Worm (Caenorhabditis elegans) whole organism, L1 larva: ENCODE measurements around the gene F18C5.5.

Source experiments
- C16A3.4 ChIP-seq: fragments of 150-350 bp; optimal IDR thresholded peaks from 2 replicates; lab custom pipeline; 2014; ENCODE audit warnings: missing biosample characterization, missing genetic modification characterization
- F16B12.6 ChIP-seq: fragments of 150-350 bp; optimal IDR thresholded peaks from 2 replicates; lab custom pipeline; 2014; ENCODE audit warnings: missing biosample characterization, missing genetic modification characterization
- aha-1 ChIP-seq: fragments of 150-350 bp; optimal IDR thresholded peaks from 2 replicates; lab custom pipeline; 2014; ENCODE audit warnings: missing biosample characterization, missing genetic modification characterization
- alr-1 ChIP-seq: fragments of 200-800 bp; sonication (Bioruptor generic); optimal IDR thresholded peaks from 2 replicates; lab custom pipeline; 2018; ENCODE audit warnings: borderline replicate concordance, mild to moderate bottlenecking, missing genetic modification characterization, missing compliant biosample characterization
- ceh-8 ChIP-seq: fragments of 200-800 bp; sonication (Bioruptor generic); optimal IDR thresholded peaks from 2 replicates; lab custom pipeline; 2018; ENCODE audit warnings: mild to moderate bottlenecking, missing genetic modification characterization, moderate library complexity, missing compliant biosample characterization
- ceh-82 ChIP-seq, 3 experiments: fragments of 150-350 bp in 1 of 3; sonication (generic microtip) in 2 of 3; optimal IDR thresholded peaks; 2 replicates each; lab custom pipeline; 2014 to 2017; ENCODE audit warnings: missing biosample characterization in 3 of 3, missing genetic modification characterization in 3 of 3
- ceh-90 ChIP-seq: sonication (generic microtip); optimal IDR thresholded peaks from 2 replicates; lab custom pipeline; 2016; ENCODE audit warnings: missing genetic modification characterization, missing compliant biosample characterization
- ces-1 ChIP-seq: fragments of 150-350 bp; optimal IDR thresholded peaks from 2 replicates; lab custom pipeline; 2014; ENCODE audit warnings: missing biosample characterization, missing genetic modification reagents, missing genetic modification characterization
- dpl-1 ChIP-seq, 3 experiments: fragments of 150-350 bp in 2 of 3; sonication (generic microtip) in 1 of 3; optimal IDR thresholded peaks; 2 replicates each; lab custom pipeline; 2014 to 2017; ENCODE audit warnings: missing biosample characterization in 3 of 3, missing genetic modification characterization in 3 of 3, missing genetic modification reagents in 3 of 3
- efl-1 ChIP-seq, 4 experiments: fragments of 150-350 bp; optimal IDR thresholded peaks in 3 of 4; peaks in 1 of 4; 1 replicate in 1 of 4; 2 replicates in 3 of 4; lab custom pipeline; 2014; ENCODE audit warnings: missing biosample characterization in 2 of 4, missing genetic modification characterization in 2 of 4, missing genetic modification reagents in 2 of 4
- efl-3 ChIP-seq: fragments of 200-800 bp; sonication (Bioruptor generic); optimal IDR thresholded peaks from 2 replicates; lab custom pipeline; 2018; ENCODE audit warnings: mild to moderate bottlenecking, missing genetic modification characterization, missing compliant biosample characterization
- elt-3 ChIP-seq, 6 experiments: fragments of 150-350 bp in 1 of 6; sonication (generic microtip); optimal IDR thresholded peaks; 2 replicates each; lab custom pipeline; 2017 to 2018; ENCODE audit warnings: missing biosample characterization in 6 of 6, missing genetic modification characterization in 6 of 6, inconsistent platforms in 1 of 6
- ets-5 ChIP-seq: fragments of 200-800 bp; sonication (Bioruptor generic); IDR thresholded peaks from 2 replicates; pipeline ENCODE4 v1.3.6; 2022; ENCODE audit warnings: missing genetic modification characterization, missing compliant biosample characterization
- fkh-10 ChIP-seq: sonication (generic microtip); optimal IDR thresholded peaks from 2 replicates; lab custom pipeline; 2017; ENCODE audit warnings: missing biosample characterization, missing genetic modification reagents, missing genetic modification characterization
- fkh-4 ChIP-seq: sonication (generic microtip); optimal IDR thresholded peaks from 2 replicates; lab custom pipeline; 2016; ENCODE audit warnings: missing compliant biosample characterization, missing genetic modification characterization, borderline replicate concordance
- fkh-8 ChIP-seq: sonication (generic microtip); optimal IDR thresholded peaks from 2 replicates; lab custom pipeline; 2016; ENCODE audit warnings: mild to moderate bottlenecking, missing genetic modification characterization, missing compliant biosample characterization
- grh-1 ChIP-seq: fragments of 200-800 bp; sonication (Bioruptor generic); IDR thresholded peaks from 2 replicates; pipeline ENCODE4 v1.3.6; 2022; ENCODE audit warnings: missing genetic modification reagents, missing genetic modification characterization, missing compliant biosample characterization
- irx-1 ChIP-seq: sonication (generic microtip); optimal IDR thresholded peaks from 2 replicates; lab custom pipeline; 2016; ENCODE audit warnings: missing genetic modification characterization, missing compliant biosample characterization
- lin-13 ChIP-seq: fragments of 150-350 bp; optimal IDR thresholded peaks from 2 replicates; lab custom pipeline; 2014; ENCODE audit warnings: missing biosample characterization, missing genetic modification reagents, missing genetic modification characterization
- lin-14 ChIP-seq: fragments of 200-800 bp; sonication (Bioruptor generic); optimal IDR thresholded peaks from 2 replicates; lab custom pipeline; 2018; ENCODE audit warnings: mild to moderate bottlenecking, missing genetic modification characterization, moderate library complexity, missing compliant biosample characterization
- lin-15B ChIP-seq: fragments of 150-350 bp; sonication (generic microtip); optimal IDR thresholded peaks from 3 replicates; lab custom pipeline; 2014; ENCODE audit warnings: missing biosample characterization, missing genetic modification characterization
- lin-35 ChIP-seq, 2 experiments: fragments of 150-350 bp; optimal IDR thresholded peaks; 2 replicates each; lab custom pipeline; 2014; ENCODE audit warnings: missing biosample characterization in 2 of 2, missing genetic modification characterization in 2 of 2, missing genetic modification reagents in 2 of 2
- lsy-2 ChIP-seq, 2 experiments: fragments of 150-350 bp; optimal IDR thresholded peaks; 2 replicates each; lab custom pipeline; 2014; ENCODE audit warnings: missing biosample characterization in 2 of 2, missing genetic modification characterization in 2 of 2
- mab-9 ChIP-seq: fragments of 200-800 bp; sonication (Bioruptor generic); IDR thresholded peaks from 2 replicates; pipeline ENCODE4 v1.3.6; 2022; ENCODE audit warnings: missing genetic modification reagents, missing genetic modification characterization, missing compliant biosample characterization
- mef-2 ChIP-seq: fragments of 150-350 bp; optimal IDR thresholded peaks from 2 replicates; lab custom pipeline; 2014; ENCODE audit warnings: missing biosample characterization, missing genetic modification characterization
- mep-1 ChIP-seq: fragments of 150-350 bp; optimal IDR thresholded peaks from 2 replicates; lab custom pipeline; 2014; ENCODE audit warnings: missing biosample characterization, missing genetic modification characterization
- nhr-19 ChIP-seq: fragments of 200-800 bp; sonication (Bioruptor generic); conservative IDR thresholded peaks from 2 replicates; pipeline ENCODE4 v1.3.6; 2022; ENCODE audit warnings: missing genetic modification characterization, missing compliant biosample characterization
- nhr-28 ChIP-seq: fragments of 150-350 bp; optimal IDR thresholded peaks from 2 replicates; lab custom pipeline; 2014; ENCODE audit warnings: missing biosample characterization, missing genetic modification characterization
- nhr-71 ChIP-seq: sonication (generic microtip); optimal IDR thresholded peaks from 2 replicates; lab custom pipeline; 2016; ENCODE audit warnings: mild to moderate bottlenecking, missing genetic modification characterization, moderate library complexity, missing compliant biosample characterization
- nhr-76 ChIP-seq: sonication (generic microtip); optimal IDR thresholded peaks from 2 replicates; lab custom pipeline; 2017; ENCODE audit warnings: missing biosample characterization, missing genetic modification characterization
- nhr-77 ChIP-seq: fragments of 150-350 bp; optimal IDR thresholded peaks from 2 replicates; lab custom pipeline; 2014; ENCODE audit warnings: missing biosample characterization, missing genetic modification characterization
- nhr-85 ChIP-seq: sonication (generic microtip); peaks from one replicate; lab custom pipeline; 2016; ENCODE audit warnings: missing genetic modification characterization, inconsistent platforms, missing compliant biosample characterization
- nhr-90 ChIP-seq: sonication (generic microtip); optimal IDR thresholded peaks from 2 replicates; lab custom pipeline; 2016; ENCODE audit warnings: mild to moderate bottlenecking, missing genetic modification characterization, missing compliant biosample characterization; ENCODE audit not compliant: poor library complexity
- snu-23 ChIP-seq: sonication (generic microtip); optimal IDR thresholded peaks from 2 replicates; lab custom pipeline; 2016; ENCODE audit warnings: missing genetic modification characterization, missing compliant biosample characterization
- tlp-1 ChIP-seq: fragments of 150-350 bp; optimal IDR thresholded peaks from 2 replicates; lab custom pipeline; 2014; ENCODE audit warnings: missing biosample characterization, missing genetic modification characterization
- unc-98 ChIP-seq: fragments of 200-800 bp; sonication (Bioruptor generic); IDR thresholded peaks from 2 replicates; pipeline ENCODE4 v1.3.6; 2022; ENCODE audit warnings: missing genetic modification characterization, missing compliant biosample characterization
- ztf-11 ChIP-seq, 2 experiments: sonication (generic microtip); optimal IDR thresholded peaks; 2 replicates each; lab custom pipeline; 2016 to 2017; ENCODE audit warnings: missing genetic modification characterization in 2 of 2, missing biosample characterization in 1 of 2, missing compliant biosample characterization in 1 of 2
- ztf-4 ChIP-seq: fragments of 150-350 bp; optimal IDR thresholded peaks from 2 replicates; lab custom pipeline; 2014; ENCODE audit warnings: missing biosample characterization, missing genetic modification characterization

F18C5.5 gene

ce11 chrII:6600973-6601372 is 34.4 kb upstream of the F18C5.5 start, which contains the start of gene vps-33.2 (continued):
- TF ChIP-seq nhr-71 (tag; lab: Kevin White, UChicago) (peak; percentile 68), dpl-1 (GFP tag; optimal IDR thresholded peaks at IDR 0.05; lab: Kevin White, UChicago) (peak; percentile 23 to 62 (median 60)), grh-1 (GFP tag; lab: Robert Waterston, UW) (no peak), ztf-4 (tag; lab: Kevin White, UChicago) (no peak), irx-1 (tag; lab: Kevin White, UChicago) (peak; percentile 8), mep-1 (tag; lab: Kevin White, UChicago) (no peak), snu-23 (GFP tag; lab: Kevin White, UChicago) (peak; percentile 60), mef-2 (tag; lab: Kevin White, UChicago) (no peak), lin-13 (GFP tag; lab: Kevin White, UChicago) (no peak), lin-35 (GFP tag; optimal IDR thresholded peaks at IDR 0.05; lab: Kevin White, UChicago) (peak; percentile 42 to 71), lin-14 (GFP tag; lab: Kevin White, UChicago) (peak; percentile 35), nhr-28 (no peak)

ce11 chrII:6598050-6598449 is 31.5 kb upstream of the F18C5.5 start, which contains the start of gene dnj-8:
dnj-8 (minus strand) TSS chrII:6598080.
- TF ChIP-seq alr-1 (tag; lab: Kevin White, UChicago) = no peak
- TF ChIP-seq lsy-2 (tag; optimal IDR thresholded peaks at IDR 0.05; lab: Kevin White, UChicago) = peak in 1 of 2 experiments; percentile 15
- TF ChIP-seq dpl-1 (GFP tag; optimal IDR thresholded peaks at IDR 0.05; lab: Kevin White, UChicago) = peak in 1 of 3 experiments; percentile 21
- no peak for TF ChIP-seq aha-1 (tag; lab: Kevin White, UChicago)
- TF ChIP-seq lin-14 (GFP tag; lab: Kevin White, UChicago) = peak; percentile 60
- no peak for TF ChIP-seq grh-1 (GFP tag; lab: Robert Waterston, UW)
- TF ChIP-seq ceh-90 = no peak
- no peak for TF ChIP-seq unc-98 (GFP tag; lab: Robert Waterston, UW)
- TF ChIP-seq efl-1 (optimal IDR thresholded peaks at IDR 0.05; lab: Kevin White, UChicago) = peak; percentile 2 to 10
- peak in 1 of 2 experiments; percentile 12 for TF ChIP-seq efl-1 (GFP tag; optimal IDR thresholded peaks at IDR 0.05 in 1 of 2; lab: Kevin White, UChicago)
- no peak for TF ChIP-seq nhr-19 (GFP tag; lab: Robert Waterston, UW)
- no peak for TF ChIP-seq efl-3 (GFP tag; lab: Kevin White, UChicago)
- TF ChIP-seq C16A3.4 (tag; lab: Kevin White, UChicago) = no peak
- peak; percentile 2 for TF ChIP-seq lin-15B (tag; lab: Kevin White, UChicago)
- TF ChIP-seq nhr-85 (tag; lab: Kevin White, UChicago) = no peak
- TF ChIP-seq ceh-82 (tag; optimal IDR thresholded peaks at IDR 0.05; lab: Kevin White, UChicago) = peak in 1 of 3 experiments; percentile 11
- TF ChIP-seq fkh-8 (tag; lab: Kevin White, UChicago) = peak; percentile 1
- TF ChIP-seq F16B12.6 (tag; lab: Kevin White, UChicago) = peak; percentile 4
- no peak for TF ChIP-seq nhr-77

- TF ChIP-seq ceh-8 (GFP tag; lab: Kevin White, UChicago) = no peak
- TF ChIP-seq mab-9 (GFP tag; lab: Robert Waterston, UW) = no peak
- no peak for TF ChIP-seq elt-3 (tag; optimal IDR thresholded peaks at IDR 0.05; lab: Kevin White, UChicago)
- TF ChIP-seq grh-1 (GFP tag; lab: Robert Waterston, UW) = no peak
- no peak for TF ChIP-seq nhr-19 (GFP tag; lab: Robert Waterston, UW)
- no peak for TF ChIP-seq ces-1 (GFP tag; lab: Kevin White, UChicago)
- TF ChIP-seq tlp-1 (tag; lab: Kevin White, UChicago) = no peak
These were observed 31.0 kb upstream of the F18C5.5 start for ce11 chrII:6597507-6597906.

ce11 chrII:6594151-6594550 is 27.6 kb upstream of the F18C5.5 start, which contains the start of gene aipr-1:
aipr-1 (minus strand) TSS chrII:6594251.
- TF ChIP-seq nhr-90 (tag; lab: Kevin White, UChicago) = no peak
- TF ChIP-seq fkh-4 (tag; lab: Kevin White, UChicago) = no peak
- TF ChIP-seq ztf-11 (tag; optimal IDR thresholded peaks at IDR 0.05; lab: Kevin White, UChicago) = no peak
- TF ChIP-seq lin-35 (GFP tag; optimal IDR thresholded peaks at IDR 0.05; lab: Kevin White, UChicago) = no peak
- TF ChIP-seq fkh-10 (GFP tag; lab: Kevin White, UChicago) = no peak
- no peak for TF ChIP-seq ceh-82 (tag; optimal IDR thresholded peaks at IDR 0.05; lab: Kevin White, UChicago)
- TF ChIP-seq ets-5 (GFP tag; lab: Robert Waterston, UW) = no peak
- TF ChIP-seq unc-98 (GFP tag; lab: Robert Waterston, UW) = no peak
- TF ChIP-seq F16B12.6 (tag; lab: Kevin White, UChicago) = no peak
- TF ChIP-seq fkh-8 (tag; lab: Kevin White, UChicago) = no peak
- no peak for TF ChIP-seq mab-9 (GFP tag; lab: Robert Waterston, UW)
- no peak for TF ChIP-seq nhr-77
- no peak for TF ChIP-seq nhr-76 (tag; lab: Kevin White, UChicago)
